Fruit fly (Drosophila melanogaster): ENCODE results near the gene CG1789.

CG1789 gene

dm6 chrX:8724815-8725214 lies 4.5 kb downstream of the CG1789 start:
- TF ChIP-seq oc (tag; optimal IDR thresholded peaks at IDR 0.05) (peak; percentile 37), CG17328 (GFP tag; IDR thresholded peaks at IDR 0.05) (no peak), CG6272 (GFP tag; IDR thresholded peaks at IDR 0.05) (no peak), pros (GFP tag; optimal IDR thresholded peaks at IDR 0.05) (peak; percentile 52), E2f1 (GFP tag; IDR thresholded peaks at IDR 0.05) (no peak), Doc3 (GFP tag; IDR thresholded peaks at IDR 0.05; ENCODE audit: partially characterized antibody) (no peak), CG13775 (GFP tag; optimal IDR thresholded peaks at IDR 0.05) (peak; percentile 88), CoRest (tag; optimal IDR thresholded peaks at IDR 0.05) (no peak), Hey (tag; optimal IDR thresholded peaks at IDR 0.05) (peak; percentile 60)

dm6 chrX:8725238-8725637 lies 4.9 kb downstream of the CG1789 start:
- TF ChIP-seq Hey (tag; optimal IDR thresholded peaks at IDR 0.05) (peak; percentile 44), CG13775 (GFP tag; optimal IDR thresholded peaks at IDR 0.05) (peak; percentile 18), Sry-β (GFP tag; optimal IDR thresholded peaks at IDR 0.05) (peak; percentile 87), grn (GFP tag; optimal IDR thresholded peaks at IDR 0.05) (peak; percentile 24), grau (tag; optimal IDR thresholded peaks at IDR 0.05) (no peak), CG3407 (GFP tag; optimal IDR thresholded peaks at IDR 0.05) (no peak), sd (tag; optimal IDR thresholded peaks at IDR 0.05) (no peak), emc (GFP tag; optimal IDR thresholded peaks at IDR 0.05) (no peak), Ets65A (GFP tag) (peak; percentile 7), row (GFP tag; IDR thresholded peaks at IDR 0.05) (peak; percentile 1; the same call in 1 of the 3 replicates), Jarid2 (GFP tag; optimal IDR thresholded peaks at IDR 0.05) (no peak), yki (optimal IDR thresholded peaks at IDR 0.05) (no peak), CG11504 (tag; optimal IDR thresholded peaks at IDR 0.05) (no peak), Fer2 (tag; optimal IDR thresholded peaks at IDR 0.05) (no peak), Pdp1 (GFP tag; optimal IDR thresholded peaks at IDR 0.05) (peak in 1 of 2 experiments; percentile 81)

DNA sequence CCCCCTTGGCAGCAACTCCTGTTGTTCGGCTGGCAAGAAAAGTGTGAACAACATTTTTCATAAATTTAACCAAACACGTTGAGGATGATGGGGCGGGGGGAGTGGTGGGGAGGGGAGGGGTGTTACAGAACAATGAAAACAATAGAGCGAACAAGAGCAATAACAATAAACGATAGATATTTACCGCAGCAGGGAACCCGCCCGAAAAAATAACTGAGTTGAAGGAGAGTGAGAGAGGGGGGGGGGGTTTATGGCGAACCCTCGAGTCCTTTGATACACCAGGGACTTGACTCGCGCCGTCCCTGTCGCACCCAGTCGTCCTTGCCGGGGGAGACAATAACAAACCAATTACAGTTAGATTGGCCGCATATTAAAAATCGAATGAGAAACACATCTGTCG lies 6.5 kb downstream of the CG1789 start:
- TF ChIP-seq hbn (GFP tag; IDR thresholded peaks at IDR 0.05; ENCODE audit: partially characterized antibody): no peak
- peak; percentile 54 for TF ChIP-seq abd-A (tag; optimal IDR thresholded peaks at IDR 0.05)
- no peak for TF ChIP-seq ATbp (GFP tag; optimal IDR thresholded peaks at IDR 0.05)
- no peak for TF ChIP-seq D (optimal IDR thresholded peaks at IDR 0.05)
- TF ChIP-seq D (GFP tag; optimal IDR thresholded peaks at IDR 0.05): peak; percentile 76
- TF ChIP-seq Hey (tag; optimal IDR thresholded peaks at IDR 0.05): peak; percentile 39
- TF ChIP-seq tap (tag; optimal IDR thresholded peaks at IDR 0.05): peak; percentile 58
- peak; percentile 82 for TF ChIP-seq crol (GFP tag; IDR thresholded peaks at IDR 0.05)
- peak; percentile 14 for TF ChIP-seq mirr (GFP tag; optimal IDR thresholded peaks at IDR 0.05)

DNA sequence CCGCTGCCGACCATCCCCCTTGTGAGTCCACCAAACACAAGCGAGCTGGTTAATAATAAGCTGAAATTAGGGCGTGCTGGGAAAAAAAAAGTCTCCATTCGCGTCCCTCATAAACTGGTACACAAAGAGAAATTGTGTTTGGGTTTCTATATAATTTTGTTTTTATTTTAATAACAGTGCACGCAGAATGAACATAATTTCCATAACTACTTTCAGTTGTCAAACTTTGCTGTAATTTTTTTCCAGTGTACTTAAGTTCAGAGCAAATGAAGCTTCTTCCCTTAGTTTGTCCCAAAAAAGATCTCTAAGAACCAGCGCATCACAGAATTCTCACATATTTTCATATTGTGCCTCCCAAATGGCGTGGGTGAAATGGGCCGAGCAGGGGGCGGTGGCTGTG lies 7.7 kb downstream of the CG1789 start:
- peak; percentile 31; the same call in 1 of the 2 replicates for TF ChIP-seq Xrp1 (GFP tag; IDR thresholded peaks at IDR 0.05)
- peak in 1 of 2 experiments; percentile 39 for TF ChIP-seq bsh (GFP tag; optimal IDR thresholded peaks at IDR 0.05)
- TF ChIP-seq da (GFP tag; optimal IDR thresholded peaks at IDR 0.05): no peak
- TF ChIP-seq hth (optimal IDR thresholded peaks at IDR 0.05): no peak
- no peak for TF ChIP-seq nerfin-2 (GFP tag; IDR thresholded peaks at IDR 0.05; ENCODE audit: partially characterized antibody)
- no peak for TF ChIP-seq PHDP (tag; optimal IDR thresholded peaks at IDR 0.05)
- no peak for TF ChIP-seq CG8388 (GFP tag; optimal IDR thresholded peaks at IDR 0.05)
- TF ChIP-seq Fer1 (GFP tag; optimal IDR thresholded peaks at IDR 0.05): no peak
- peak; percentile 39 for TF ChIP-seq Med (GFP tag)
- no peak for TF ChIP-seq CG12104 (GFP tag; optimal IDR thresholded peaks at IDR 0.05)
- no peak for TF ChIP-seq dan (GFP tag; IDR thresholded peaks at IDR 0.05)
- TF ChIP-seq hb (GFP tag; IDR thresholded peaks at IDR 0.05; ENCODE audit: partially characterized antibody): no peak
- TF ChIP-seq ewg (GFP tag; optimal IDR thresholded peaks at IDR 0.05): no peak
- TF ChIP-seq CG8359 (GFP tag; optimal IDR thresholded peaks at IDR 0.05; ENCODE audit: borderline replicate concordance): no peak
- no peak for TF ChIP-seq Lpt (GFP tag; optimal IDR thresholded peaks at IDR 0.05)
- no peak for TF ChIP-seq nau (GFP tag; optimal IDR thresholded peaks at IDR 0.05)
- no peak for TF ChIP-seq Ets65A (GFP tag)
- TF ChIP-seq Blimp-1 (GFP tag; optimal IDR thresholded peaks at IDR 0.05): peak; percentile 3
- TF ChIP-seq CG17328 (GFP tag; IDR thresholded peaks at IDR 0.05): peak; percentile 29; the same call in 1 of the 2 replicates

Measured in whole organism, embryonic.